Worm (Caenorhabditis elegans) whole organism, midembryonic: ENCODE results near the gene agt-2.

Source experiments
- T22C8.4 ChIP-seq: fragments of 200-800 bp; sonication (Bioruptor generic); IDR thresholded peaks from 2 replicates; pipeline ENCODE4 v1.3.6; 2022; ENCODE audit warnings: missing genetic modification characterization, missing compliant biosample characterization
- cog-1 ChIP-seq: sonication (generic microtip); optimal IDR thresholded peaks from 2 replicates; lab custom pipeline; 2016; ENCODE audit warnings: missing genetic modification characterization, missing compliant biosample characterization
- flt-1 ChIP-seq: fragments of 200-800 bp; sonication (Bioruptor generic); IDR thresholded peaks from 2 replicates; pipeline ENCODE4 v1.3.6; 2022; ENCODE audit warnings: missing genetic modification characterization, missing compliant biosample characterization
- klf-2 ChIP-seq: fragments of 200-800 bp; sonication (Bioruptor generic); conservative IDR thresholded peaks from 2 replicates; pipeline ENCODE4 v1.3.6; 2022; ENCODE audit warnings: missing genetic modification reagents, missing genetic modification characterization, missing compliant biosample characterization
- med-1 ChIP-seq: sonication (generic microtip); optimal IDR thresholded peaks from 2 replicates; lab custom pipeline; 2017; ENCODE audit warnings: missing genetic modification characterization, mild to moderate bottlenecking, missing compliant biosample characterization, antibody characterized with exemption, missing genetic modification reagents; ENCODE audit not compliant: insufficient read depth
- ref-1 ChIP-seq: fragments of 200-800 bp; sonication (Bioruptor generic); conservative IDR thresholded peaks from 2 replicates; pipeline ENCODE4 v1.3.6; 2022; ENCODE audit warnings: missing genetic modification reagents, missing genetic modification characterization, missing compliant biosample characterization
- tab-1 ChIP-seq: fragments of 200-800 bp; sonication (Bioruptor generic); IDR thresholded peaks from 2 replicates; pipeline ENCODE4 v1.3.6; 2022; ENCODE audit warnings: missing genetic modification characterization, missing compliant biosample characterization
- ztf-23 ChIP-seq: fragments of 200-800 bp; sonication (Bioruptor generic); IDR thresholded peaks from 2 replicates; pipeline ENCODE4 v1.3.6; 2022; ENCODE audit warnings: missing genetic modification reagents, missing genetic modification characterization, missing compliant biosample characterization
- ztf-29 ChIP-seq: fragments of 200-800 bp; sonication (Bioruptor generic); IDR thresholded peaks from 2 replicates; pipeline ENCODE4 v1.3.6; 2022; ENCODE audit warnings: missing genetic modification reagents, missing genetic modification characterization, missing compliant biosample characterization

Gene agt-2

ce11 chrII:5332345-5333124, 41.1 kb downstream of the agt-2 start:
- no peak for TF ChIP-seq cog-1 (tag; lab: Kevin White, UChicago)
- TF ChIP-seq tab-1 (GFP tag; lab: Robert Waterston, UW), result no peak
- no peak for TF ChIP-seq med-1 (GFP tag; lab: Kevin White, UChicago)
- no peak for TF ChIP-seq ref-1
- TF ChIP-seq klf-2 (GFP tag; lab: Robert Waterston, UW), result no peak
- TF ChIP-seq flt-1 (GFP tag; lab: Robert Waterston, UW), result no peak
- TF ChIP-seq ztf-29 (GFP tag; lab: Robert Waterston, UW), result no peak
- TF ChIP-seq T22C8.4 (GFP tag; lab: Robert Waterston, UW), result no peak
- TF ChIP-seq ztf-23 (GFP tag; lab: Robert Waterston, UW), result no peak

- TF ChIP-seq ref-1, result no peak
- TF ChIP-seq T22C8.4 (GFP tag; lab: Robert Waterston, UW), result 0 out of 2 replicates have a peak, but pooled peaks have one; percentile 46
Observed at ce11 chrII:5331677-5332303, 41.8 kb downstream of the agt-2 start.

- TF ChIP-seq flt-1 (GFP tag; lab: Robert Waterston, UW), result 0 out of 2 replicates have a peak, but pooled peaks have one; percentile 20
- TF ChIP-seq ztf-29 (GFP tag; lab: Robert Waterston, UW), result no peak
- TF ChIP-seq ref-1, result no peak
- peak; percentile 53 for TF ChIP-seq cog-1 (tag; lab: Kevin White, UChicago)
- TF ChIP-seq med-1 (GFP tag; lab: Kevin White, UChicago), result no peak
- no peak for TF ChIP-seq klf-2 (GFP tag; lab: Robert Waterston, UW)
- no peak for TF ChIP-seq ztf-23 (GFP tag; lab: Robert Waterston, UW)
Observed at ce11 chrII:5330206-5330686, 43.4 kb downstream of the agt-2 start.

- no peak for TF ChIP-seq flt-1 (GFP tag; lab: Robert Waterston, UW)
- no peak for TF ChIP-seq klf-2 (GFP tag; lab: Robert Waterston, UW)
- no peak for TF ChIP-seq ref-1
- TF ChIP-seq cog-1 (tag; lab: Kevin White, UChicago), result no peak
- TF ChIP-seq med-1 (GFP tag; lab: Kevin White, UChicago), result no peak
- no peak for TF ChIP-seq ztf-29 (GFP tag; lab: Robert Waterston, UW)
- TF ChIP-seq T22C8.4 (GFP tag; lab: Robert Waterston, UW), result no peak
Observed at ce11 chrII:5328912-5329311, 44.7 kb downstream of the agt-2 start.

- TF ChIP-seq tab-1 (GFP tag; lab: Robert Waterston, UW), result no peak
- no peak for TF ChIP-seq ref-1
- no peak for TF ChIP-seq flt-1 (GFP tag; lab: Robert Waterston, UW)
- no peak for TF ChIP-seq ztf-23 (GFP tag; lab: Robert Waterston, UW)
- TF ChIP-seq ztf-29 (GFP tag; lab: Robert Waterston, UW), result no peak
- no peak for TF ChIP-seq klf-2 (GFP tag; lab: Robert Waterston, UW)
- TF ChIP-seq T22C8.4 (GFP tag; lab: Robert Waterston, UW), result no peak
- no peak for TF ChIP-seq cog-1 (tag; lab: Kevin White, UChicago)
- no peak for TF ChIP-seq med-1 (GFP tag; lab: Kevin White, UChicago)
Observed at ce11 chrII:5326891-5327290, 46.7 kb downstream of the agt-2 start.

- TF ChIP-seq cog-1 (tag; lab: Kevin White, UChicago), result peak; percentile 0
- TF ChIP-seq flt-1 (GFP tag; lab: Robert Waterston, UW), result 0 out of 2 replicates have a peak, but pooled peaks have one; percentile 19
- no peak for TF ChIP-seq ref-1
- no peak for TF ChIP-seq ztf-23 (GFP tag; lab: Robert Waterston, UW)
Observed at ce11 chrII:5326024-5326627, 47.5 kb downstream of the agt-2 start.

- TF ChIP-seq ref-1, result no peak
- no peak for TF ChIP-seq cog-1 (tag; lab: Kevin White, UChicago)
- no peak for TF ChIP-seq flt-1 (GFP tag; lab: Robert Waterston, UW)
- TF ChIP-seq med-1 (GFP tag; lab: Kevin White, UChicago), result no peak
- TF ChIP-seq klf-2 (GFP tag; lab: Robert Waterston, UW), result no peak
- no peak for TF ChIP-seq T22C8.4 (GFP tag; lab: Robert Waterston, UW)
- TF ChIP-seq ztf-23 (GFP tag; lab: Robert Waterston, UW), result no peak
- TF ChIP-seq ztf-29 (GFP tag; lab: Robert Waterston, UW), result no peak
- no peak for TF ChIP-seq tab-1 (GFP tag; lab: Robert Waterston, UW)
Observed at ce11 chrII:5324653-5325052, 49.0 kb downstream of the agt-2 start.

ce11 chrII:5323773-5324172, 49.9 kb downstream of the agt-2 start:
- no peak for TF ChIP-seq tab-1 (GFP tag; lab: Robert Waterston, UW)
- TF ChIP-seq T22C8.4 (GFP tag; lab: Robert Waterston, UW), result no peak
- no peak for TF ChIP-seq ztf-29 (GFP tag; lab: Robert Waterston, UW)
- no peak for TF ChIP-seq ztf-23 (GFP tag; lab: Robert Waterston, UW)
- TF ChIP-seq flt-1 (GFP tag; lab: Robert Waterston, UW), result no peak
- TF ChIP-seq klf-2 (GFP tag; lab: Robert Waterston, UW), result no peak

ce11 chrII:5322732-5323326, 50.8 kb downstream of the agt-2 start, which contains the start of gene vhp-1:
TSS of gene vhp-1 (plus strand) at chrII:5323276.
- no peak for TF ChIP-seq ref-1
- no peak for TF ChIP-seq med-1 (GFP tag; lab: Kevin White, UChicago)
- TF ChIP-seq ztf-29 (GFP tag; lab: Robert Waterston, UW), result no peak
- TF ChIP-seq T22C8.4 (GFP tag; lab: Robert Waterston, UW), result no peak
- no peak for TF ChIP-seq flt-1 (GFP tag; lab: Robert Waterston, UW)
- no peak for TF ChIP-seq klf-2 (GFP tag; lab: Robert Waterston, UW)
- TF ChIP-seq ztf-23 (GFP tag; lab: Robert Waterston, UW), result no peak
- TF ChIP-seq tab-1 (GFP tag; lab: Robert Waterston, UW), result no peak
- no peak for TF ChIP-seq cog-1 (tag; lab: Kevin White, UChicago)
